1 fruit fly cellular context compared by ENCODE assay signal in genomic region chrX:2041981-2042847, dm6.
TF ChIP-seq lines count a peak whose summit lies in the region.

TSS of gene Actn (minus strand) at chrX:2042311.
TSS of gene usp (minus strand) at chrX:2042311.

TF ChIP-seq in whole organism, embryonic, 481 proteins besides CTCF, POLR2A, EP300 and RAD21 (continued from another document):
- TF ChIP-seq CG2678 (tag; optimal IDR thresholded peaks at IDR 0.05; lab: Kevin White, UChicago) (peak; percentile 44), cas (GFP tag; IDR thresholded peaks at IDR 0.05; lab: Robert Waterston, UW) (no peak), ac (GFP tag; optimal IDR thresholded peaks at IDR 0.05; lab: Kevin White, UChicago) (no peak), Camta (GFP tag; optimal IDR thresholded peaks at IDR 0.05; lab: Kevin White, UChicago) (no peak), tgo (GFP tag; IDR thresholded peaks at IDR 0.05; lab: Robert Waterston, UW) (no peak), Hr51 (GFP tag; optimal IDR thresholded peaks at IDR 0.05; lab: Kevin White, UChicago) (peak in 1 of 2 experiments; percentile 28), mld (GFP tag; IDR thresholded peaks at IDR 0.05; lab: Robert Waterston, UW; ENCODE audit: partially characterized antibody) (no peak), Asciz (GFP tag; optimal IDR thresholded peaks at IDR 0.05; lab: Kevin White, UChicago) (no peak), Dip2 (GFP tag; IDR thresholded peaks at IDR 0.05; lab: Robert Waterston, UW) (no peak), oc (tag; optimal IDR thresholded peaks at IDR 0.05; lab: Kevin White, UChicago) (peak; percentile 11), CG7372 (GFP tag; IDR thresholded peaks at IDR 0.05; lab: Robert Waterston, UW) (no peak), CG3163 (GFP tag; optimal IDR thresholded peaks at IDR 0.05; lab: Kevin White, UChicago) (no peak), cad (GFP tag; optimal IDR thresholded peaks at IDR 0.05; lab: Kevin White, UChicago) (no peak), CG13624 (GFP tag; optimal IDR thresholded peaks at IDR 0.05; lab: Kevin White, UChicago) (no peak), CG5180 (GFP tag; optimal IDR thresholded peaks at IDR 0.05; lab: Kevin White, UChicago) (no peak)
